Fruit fly (Drosophila melanogaster) whole organism, embryonic: Measurements from ENCODE around the gene TfIIA-S.
A peak's percentile ranks its signal among the peaks of the same experiment; 100 is the strongest.

ENCODE experiments used
- ATbp ChIP-seq: fragments of 200-800 bp; sonication (Bioruptor generic); optimal IDR thresholded peaks from 2 replicates; lab custom pipeline; 2017; ENCODE audit warnings: missing biosample characterization, mild to moderate bottlenecking, missing genetic modification characterization, missing genetic modification reagents
- BtbVII ChIP-seq: fragments of 200-800 bp; sonication (Bioruptor generic); optimal IDR thresholded peaks from 3 replicates; lab custom pipeline; 2017; ENCODE audit warnings: missing biosample characterization, mild to moderate bottlenecking, missing genetic modification characterization
- CG10209 ChIP-seq: fragments of 200-800 bp; sonication (Bioruptor generic); optimal IDR thresholded peaks from 3 replicates; lab custom pipeline; 2017; ENCODE audit warnings: missing biosample characterization, mild to moderate bottlenecking, missing genetic modification characterization, missing genetic modification reagents
- CG12104 ChIP-seq: fragments of 200-800 bp; sonication (Bioruptor generic); optimal IDR thresholded peaks from 3 replicates; lab custom pipeline; 2016; ENCODE audit warnings: missing biosample characterization, missing genetic modification characterization
- CG14860 ChIP-seq: fragments of 200-800 bp; sonication (Bioruptor generic); IDR thresholded peaks from 3 replicates; pipeline ENCODE4 v1.3.6; 2022; ENCODE audit warnings: missing biosample characterization, missing genetic modification characterization; ENCODE audit not compliant: partially characterized antibody
- CG15269 ChIP-seq: fragments of 200-800 bp; sonication (Bioruptor generic); optimal IDR thresholded peaks from 2 replicates; lab custom pipeline; 2018; ENCODE audit warnings: missing biosample characterization, mild to moderate bottlenecking, missing genetic modification characterization, moderate library complexity
- CG15514 ChIP-seq: fragments of 200-800 bp; sonication (Bioruptor generic); optimal IDR thresholded peaks from 3 replicates; lab custom pipeline; 2017; ENCODE audit warnings: missing biosample characterization, missing genetic modification characterization, mild to moderate bottlenecking, moderate library complexity, missing genetic modification reagents
- CG16863 ChIP-seq: fragments of 200-800 bp; sonication (Bioruptor generic); optimal IDR thresholded peaks from 3 replicates; lab custom pipeline; 2016; ENCODE audit warnings: missing biosample characterization, missing genetic modification characterization
- CG17186 ChIP-seq: fragments of 200-800 bp; sonication (Bioruptor generic); optimal IDR thresholded peaks from 3 replicates; lab custom pipeline; 2017; ENCODE audit warnings: missing biosample characterization, missing genetic modification reagents, missing genetic modification characterization
- CG2129 ChIP-seq: fragments of 200-800 bp; sonication (Bioruptor generic); IDR thresholded peaks from 2 replicates; pipeline ENCODE4 v1.3.6; 2022; ENCODE audit warnings: missing biosample characterization, missing genetic modification characterization; ENCODE audit not compliant: partially characterized antibody
- CG30020 ChIP-seq: fragments of 200-800 bp; optimal IDR thresholded peaks from 2 replicates; lab custom pipeline; 2019; ENCODE audit warnings: missing biosample characterization, mild to moderate bottlenecking, missing genetic modification characterization, moderate library complexity
- CG30431 ChIP-seq: fragments of 200-800 bp; sonication (Bioruptor generic); optimal IDR thresholded peaks from 2 replicates; lab custom pipeline; 2017; ENCODE audit warnings: missing biosample characterization, missing genetic modification characterization
- CG3407 ChIP-seq: fragments of 200-800 bp; sonication (Bioruptor generic); optimal IDR thresholded peaks from 2 replicates; lab custom pipeline; 2018; ENCODE audit warnings: missing biosample characterization, mild to moderate bottlenecking, missing genetic modification characterization
- CG34422 ChIP-seq: fragments of 200-800 bp; sonication (Bioruptor generic); IDR thresholded peaks from 3 replicates; pipeline ENCODE4 v1.3.6; 2022; ENCODE audit warnings: missing biosample characterization, missing genetic modification characterization
- CG3726 ChIP-seq: fragments of 200-800 bp; sonication (Bioruptor generic); IDR thresholded peaks from 3 replicates; pipeline ENCODE4, ENCODE4 v1.3.6; 2022; ENCODE audit warnings: missing biosample characterization, missing genetic modification characterization
- CG6272 ChIP-seq: fragments of 200-800 bp; sonication (Bioruptor generic); IDR thresholded peaks from 2 replicates; pipeline ENCODE4 v1.3.6; 2022; ENCODE audit warnings: missing biosample characterization, missing genetic modification characterization
- CG7556 ChIP-seq: fragments of 200-800 bp; sonication (Bioruptor generic); optimal IDR thresholded peaks from 2 replicates; lab custom pipeline; 2017; ENCODE audit warnings: missing biosample characterization, mild to moderate bottlenecking, missing genetic modification characterization
- CG8924 ChIP-seq: fragments of 200-800 bp; optimal IDR thresholded peaks from 3 replicates; lab custom pipeline; 2019; ENCODE audit warnings: missing biosample characterization, mild to moderate bottlenecking, missing genetic modification characterization, moderate library complexity
- CkIIα-i1 ChIP-seq: fragments of 200-800 bp; sonication (Bioruptor generic); IDR thresholded peaks from 2 replicates; pipeline ENCODE4 v1.3.6; 2022; ENCODE audit warnings: missing biosample characterization, missing genetic modification characterization
- D19B ChIP-seq: fragments of 200-800 bp; sonication (Bioruptor generic); optimal IDR thresholded peaks from 2 replicates; lab custom pipeline; 2017; ENCODE audit warnings: missing biosample characterization, mild to moderate bottlenecking, missing genetic modification characterization
- Deaf1 ChIP-seq: fragments of 200-800 bp; optimal IDR thresholded peaks from 3 replicates; lab custom pipeline; 2019; ENCODE audit warnings: missing biosample characterization, mild to moderate bottlenecking, missing genetic modification characterization, moderate library complexity
- Dip3 ChIP-seq: fragments of 200-800 bp; sonication (Bioruptor generic); optimal IDR thresholded peaks from 3 replicates; lab custom pipeline; 2016; ENCODE audit warnings: missing biosample characterization, missing genetic modification characterization
- Dp ChIP-seq: fragments of 200-800 bp; sonication (Bioruptor generic); optimal IDR thresholded peaks from 2 replicates; lab custom pipeline; 2018; ENCODE audit warnings: missing biosample characterization, mild to moderate bottlenecking, missing genetic modification characterization, moderate library complexity
- Fer1 ChIP-seq: fragments of 200-800 bp; sonication (Bioruptor generic); optimal IDR thresholded peaks from 2 replicates; lab custom pipeline; 2017; ENCODE audit warnings: missing biosample characterization, mild to moderate bottlenecking, missing genetic modification characterization
- Gsc ChIP-seq: fragments of 200-800 bp; sonication (Bioruptor generic); IDR thresholded peaks from 2 replicates; pipeline ENCODE4 v1.3.6; 2022; ENCODE audit warnings: missing biosample characterization, missing genetic modification characterization
- Hsf ChIP-seq: fragments of 200-800 bp; sonication (Bioruptor generic); optimal IDR thresholded peaks from 3 replicates; lab custom pipeline; 2016; ENCODE audit warnings: missing biosample characterization, missing genetic modification characterization
- Jarid2 ChIP-seq: fragments of 200-800 bp; sonication (Bioruptor generic); optimal IDR thresholded peaks from 3 replicates; lab custom pipeline; 2017; ENCODE audit warnings: mild to moderate bottlenecking, missing biosample characterization, missing genetic modification reagents, missing genetic modification characterization
- Lim3 ChIP-seq: fragments of 200-800 bp; sonication (Bioruptor generic); IDR thresholded peaks from 2 replicates; pipeline ENCODE4 v1.3.6; 2022; ENCODE audit warnings: missing biosample characterization, missing genetic modification characterization
- Med ChIP-seq: fragments of 200-800 bp; sonication (Bioruptor generic); peaks from one replicate; lab custom pipeline; 2016; ENCODE audit warnings: missing biosample characterization, missing genetic modification characterization, mild to moderate bottlenecking, inconsistent platforms, moderate library complexity
- Meics ChIP-seq: fragments of 200-800 bp; sonication (Bioruptor generic); optimal IDR thresholded peaks from 2 replicates; lab custom pipeline; 2017; ENCODE audit warnings: missing biosample characterization, mild to moderate bottlenecking, missing genetic modification characterization
- Nf-YA ChIP-seq: fragments of 200-800 bp; sonication (Bioruptor generic); IDR thresholded peaks from 2 replicates; pipeline ENCODE4 v1.3.6; 2022; ENCODE audit warnings: missing biosample characterization, missing genetic modification characterization
- PHDP ChIP-seq: fragments of 200-800 bp; sonication (Bioruptor generic); optimal IDR thresholded peaks from 3 replicates; lab custom pipeline; 2018; ENCODE audit warnings: missing biosample characterization, mild to moderate bottlenecking, missing genetic modification characterization, moderate library complexity
- Sin3A ChIP-seq: fragments of >200 bp; optimal IDR thresholded peaks from 2 replicates; lab custom pipeline; 2018
- Six4 ChIP-seq: fragments of 200-800 bp; sonication (Bioruptor generic); optimal IDR thresholded peaks from 2 replicates; lab custom pipeline; 2016; ENCODE audit warnings: missing biosample characterization, missing genetic modification characterization
- ab ChIP-seq: fragments of 200-800 bp; sonication (Bioruptor generic); optimal IDR thresholded peaks from 2 replicates; lab custom pipeline; 2016; ENCODE audit warnings: missing biosample characterization, missing genetic modification characterization
- ac ChIP-seq: fragments of 200-800 bp; sonication (Bioruptor generic); optimal IDR thresholded peaks from 3 replicates; lab custom pipeline; 2017; ENCODE audit warnings: missing biosample characterization, mild to moderate bottlenecking, missing genetic modification characterization
- bcd ChIP-seq: fragments of 200-800 bp; sonication (Bioruptor generic); optimal IDR thresholded peaks from 2 replicates; lab custom pipeline; 2017; ENCODE audit warnings: missing biosample characterization, mild to moderate bottlenecking, missing genetic modification characterization
- dati ChIP-seq: fragments of 200-800 bp; sonication (Bioruptor generic); IDR thresholded peaks from 2 replicates; pipeline ENCODE4 v1.3.6; 2022; ENCODE audit warnings: missing biosample characterization, missing genetic modification characterization
- dimm ChIP-seq: fragments of 200-800 bp; sonication (Bioruptor generic); IDR thresholded peaks from 2 replicates; pipeline ENCODE4 v1.3.6; 2022; ENCODE audit warnings: missing biosample characterization, missing genetic modification characterization
- dm ChIP-seq: fragments of 200-800 bp; sonication (Bioruptor generic); optimal IDR thresholded peaks from 3 replicates; lab custom pipeline; 2016; ENCODE audit warnings: missing biosample characterization, missing genetic modification characterization
- fd64A ChIP-seq: fragments of 200-800 bp; sonication (Bioruptor generic); optimal IDR thresholded peaks from 3 replicates; lab custom pipeline; 2018; ENCODE audit warnings: missing biosample characterization, mild to moderate bottlenecking, missing genetic modification characterization
- fu2 ChIP-seq: fragments of 200-800 bp; sonication (Bioruptor generic); optimal IDR thresholded peaks from 2 replicates; lab custom pipeline; 2016; ENCODE audit warnings: missing biosample characterization, missing genetic modification characterization
- gt ChIP-seq: fragments of 200-800 bp; sonication (Bioruptor generic); IDR thresholded peaks from 2 replicates; pipeline ENCODE4 v1.3.6; 2022; ENCODE audit warnings: missing biosample characterization, missing genetic modification characterization
- hb ChIP-seq: fragments of 200-800 bp; sonication (Bioruptor generic); IDR thresholded peaks from 3 replicates; pipeline ENCODE4 v1.3.6; 2022; ENCODE audit warnings: missing biosample characterization, missing genetic modification characterization; ENCODE audit not compliant: partially characterized antibody
- lbe ChIP-seq: fragments of 200-800 bp; sonication (Bioruptor generic); optimal IDR thresholded peaks from 2 replicates; lab custom pipeline; 2016; ENCODE audit warnings: missing biosample characterization, mild to moderate bottlenecking, missing genetic modification characterization
- odd ChIP-seq: fragments of 200-800 bp; sonication (Bioruptor generic); optimal IDR thresholded peaks from 2 replicates; lab custom pipeline; 2017; ENCODE audit warnings: missing biosample characterization, mild to moderate bottlenecking, missing genetic modification characterization
- scrt ChIP-seq: fragments of 200-800 bp; sonication (Bioruptor generic); optimal IDR thresholded peaks from 2 replicates; lab custom pipeline; 2018; ENCODE audit warnings: missing biosample characterization, mild to moderate bottlenecking, missing genetic modification characterization, moderate library complexity
- seq ChIP-seq: fragments of 200-800 bp; sonication (Bioruptor generic); IDR thresholded peaks from 2 replicates; pipeline ENCODE4 v1.3.6; 2022; ENCODE audit warnings: missing biosample characterization, missing genetic modification characterization
- sr ChIP-seq: fragments of 200-800 bp; sonication (Bioruptor generic); IDR thresholded peaks from 3 replicates; pipeline ENCODE4 v1.3.6; 2022; ENCODE audit warnings: missing biosample characterization, missing genetic modification characterization

The TfIIA-S gene

dm6 chr3R:23886270-23887095 lies 4.4 kb downstream of the TfIIA-S start (continued):
- TF ChIP-seq Fer1 (GFP tag; lab: Kevin White, UChicago) (peak; percentile 72), Lim3 (GFP tag; lab: Robert Waterston, UW) (no peak), CG3726 (0 out of 3 replicates have a peak, but pooled peaks have one; percentile 57), fd64A (peak; percentile 65), Gsc (GFP tag; lab: Robert Waterston, UW) (no peak; the same call in 1 of the 2 replicates), Hsf (GFP tag; lab: Kevin White, UChicago) (peak; percentile 84), CG6272 (GFP tag; lab: Robert Waterston, UW) (peak; percentile 56; the same call in 1 of the 2 replicates), PHDP (tag; lab: Kevin White, UChicago) (peak; percentile 86), Meics (GFP tag; lab: Kevin White, UChicago) (peak; percentile 72), ATbp (GFP tag; lab: Kevin White, UChicago) (peak; percentile 89), hb (GFP tag; lab: Robert Waterston, UW) (no peak), Sin3A (lab: Kevin White, UChicago) (no peak), Nf-YA (GFP tag; lab: Robert Waterston, UW) (peak; percentile 62), CG7556 (GFP tag; lab: Kevin White, UChicago) (peak; percentile 86), CG10209 (peak; percentile 84), seq (GFP tag; lab: Robert Waterston, UW) (no peak; the same call in 1 of the 2 replicates), ac (GFP tag; lab: Kevin White, UChicago) (peak; percentile 94), Dip3 (GFP tag; lab: Kevin White, UChicago) (no peak), CG15514 (GFP tag; lab: Kevin White, UChicago) (peak; percentile 29), dm (GFP tag; lab: Kevin White, UChicago) (peak; percentile 53), CG30020 (tag; lab: Kevin White, UChicago) (peak; percentile 74), Med (GFP tag; lab: Kevin White, UChicago) (peak; percentile 89), Jarid2 (peak; percentile 54), Dp (no peak), ab (GFP tag; lab: Kevin White, UChicago) (peak; percentile 15), CG17186 (GFP tag; lab: Kevin White, UChicago) (peak; percentile 7), CG2129 (no peak), Six4 (GFP tag; lab: Kevin White, UChicago) (peak; percentile 86), bcd (GFP tag; lab: Kevin White, UChicago) (peak; percentile 78), lbe (GFP tag; lab: Kevin White, UChicago) (peak; percentile 91), CkIIα-i1 (no peak), CG15269 (tag; lab: Kevin White, UChicago) (peak; percentile 81), CG12104 (GFP tag; lab: Kevin White, UChicago) (peak; percentile 74), gt (GFP tag; lab: Robert Waterston, UW) (peak; percentile 64; the same call in 1 of the 2 replicates), scrt (GFP tag; lab: Kevin White, UChicago) (peak; percentile 55), Deaf1 (tag; lab: Kevin White, UChicago) (peak; percentile 65), odd (GFP tag; lab: Kevin White, UChicago) (peak; percentile 82), CG8924 (tag; lab: Kevin White, UChicago) (peak; percentile 95), CG14860 (GFP tag; lab: Robert Waterston, UW) (no peak), CG34422 (GFP tag; lab: Robert Waterston, UW) (peak; percentile 82), dimm (no peak), BtbVII (GFP tag; lab: Kevin White, UChicago) (peak; percentile 64), CG30431 (GFP tag; lab: Kevin White, UChicago) (peak; percentile 68), CG16863 (peak; percentile 76), D19B (GFP tag; lab: Kevin White, UChicago) (no peak), fu2 (GFP tag; lab: Kevin White, UChicago) (peak; percentile 10), CG3407 (GFP tag; lab: Kevin White, UChicago) (peak; percentile 80), sr (GFP tag; lab: Robert Waterston, UW) (no peak; the same call in 2 of the 3 replicates), dati (GFP tag; lab: Robert Waterston, UW) (0 out of 2 replicates have a peak, but pooled peaks have one; percentile 56)
